Fruit fly (Drosophila melanogaster) S2 (cell line): ENCODE data around the gene RpS29.

Experiments
- CG8478 ChIP-seq: fragments of >200 bp; optimal IDR thresholded peaks from 2 replicates; lab custom pipeline; 2018
- CTCF ChIP-seq, 2 experiments: fragments of >200 bp; optimal IDR thresholded peaks; 2 replicates each; lab custom pipeline; 2018

dm6 chr3R:9823723-9824122 is 45.9 kb downstream of the RpS29 start, which contains the start of gene CG34302:
- TF ChIP-seq CTCF (optimal IDR thresholded peaks at IDR 0.05; lab: Kevin White, UChicago) (no peak), CG8478 (lab: Kevin White, UChicago) (no peak)
